Worm (Caenorhabditis elegans): ENCODE data around the gene ZC376.8.

DNA sequence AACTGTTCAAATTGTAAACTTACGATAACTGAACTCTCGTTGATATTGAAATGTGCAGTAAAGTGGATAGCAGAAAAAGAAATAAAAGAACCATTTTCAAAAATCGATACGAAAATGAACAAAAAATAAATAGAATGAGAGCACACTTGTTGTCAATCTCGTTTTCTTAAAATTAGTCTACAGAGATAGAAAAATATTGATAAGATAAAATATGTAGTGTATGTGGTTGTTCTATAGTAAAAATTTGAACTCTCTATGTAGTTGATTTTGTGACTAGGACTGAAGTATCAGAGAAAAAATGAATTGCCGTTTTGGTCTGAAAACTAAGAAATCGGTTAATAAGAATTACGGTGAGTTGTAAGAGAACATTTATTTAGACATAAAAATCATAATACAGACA lies 8.8 kb upstream of the ZC376.8 start, which contains the start of gene cest-2.1:
- no peak for TF ChIP-seq F57A8.1 (GFP tag; optimal IDR thresholded peaks at IDR 0.05)
- no peak for TF ChIP-seq ama-1 (optimal IDR thresholded peaks at IDR 0.05)
- TF ChIP-seq ama-1 (GFP tag; optimal IDR thresholded peaks at IDR 0.05) = no peak
- TF ChIP-seq pha-4 (tag; optimal IDR thresholded peaks at IDR 0.05) = no peak
- no peak for TF ChIP-seq sea-2 (GFP tag; IDR thresholded peaks at IDR 0.05)
- TF ChIP-seq snpc-3.4 (tag; optimal IDR thresholded peaks at IDR 0.05) = no peak
- TF ChIP-seq F37B4.10 (GFP tag; IDR thresholded peaks at IDR 0.05) = no peak
- no peak for TF ChIP-seq madf-6 (GFP tag; IDR thresholded peaks at IDR 0.05)
- no peak for TF ChIP-seq nhr-27 (tag; optimal IDR thresholded peaks at IDR 0.05)

All from whole organism, young adult.